Worm (Caenorhabditis elegans): ENCODE measurements around the gene flp-11.

Gene flp-11

DNA sequence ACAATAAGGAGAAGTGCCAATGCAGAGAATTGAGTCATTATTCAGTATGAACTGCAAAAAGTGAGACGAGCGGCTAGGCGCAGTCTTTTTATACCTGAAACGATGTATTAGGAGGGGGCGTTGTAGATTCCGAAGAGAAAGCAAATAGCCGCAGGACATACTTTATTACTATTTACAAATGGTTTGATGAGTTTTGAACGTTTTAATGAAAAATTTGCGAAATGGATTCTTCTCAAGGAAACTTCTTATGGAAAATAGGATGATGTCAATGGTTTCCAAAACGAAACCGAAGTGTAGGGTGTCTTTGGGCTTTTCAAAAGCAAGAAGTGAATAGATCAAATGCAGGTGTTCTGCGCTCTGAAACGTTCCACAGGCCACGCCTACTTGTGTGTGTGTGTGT is at the start of gene flp-11:
Gene flp-11, minus strand, starts transcription at position 101 of the 400 bp plus-strand sequence.
- TF ChIP-seq ztf-4 (tag; optimal IDR thresholded peaks at IDR 0.05) (no peak), alr-1 (tag; optimal IDR thresholded peaks at IDR 0.05) (no peak), sem-4 (tag; optimal IDR thresholded peaks at IDR 0.05) (no peak), Y55F3AM.14 (GFP tag; optimal IDR thresholded peaks at IDR 0.05) (no peak), unc-55 (GFP tag; optimal IDR thresholded peaks at IDR 0.05) (no peak), mdl-1 (tag; optimal IDR thresholded peaks at IDR 0.05) (no peak), dmd-4 (tag; optimal IDR thresholded peaks at IDR 0.05) (no peak), sma-3 (GFP tag; optimal IDR thresholded peaks at IDR 0.05) (no peak), ztf-1 (GFP tag; conservative IDR thresholded peaks at IDR 0.05) (no peak), ztf-11 (tag; optimal IDR thresholded peaks at IDR 0.05) (no peak), mbf-1 (tag; optimal IDR thresholded peaks at IDR 0.05) (no peak), nhr-23 (tag; optimal IDR thresholded peaks at IDR 0.05) (no peak), elt-3 (tag; optimal IDR thresholded peaks at IDR 0.05) (no peak), sma-9 (GFP tag; optimal IDR thresholded peaks at IDR 0.05) (no peak), sma-9 (tag; optimal IDR thresholded peaks at IDR 0.05) (no peak), R02D3.7 (tag; optimal IDR thresholded peaks at IDR 0.05) (no peak)

DNA sequence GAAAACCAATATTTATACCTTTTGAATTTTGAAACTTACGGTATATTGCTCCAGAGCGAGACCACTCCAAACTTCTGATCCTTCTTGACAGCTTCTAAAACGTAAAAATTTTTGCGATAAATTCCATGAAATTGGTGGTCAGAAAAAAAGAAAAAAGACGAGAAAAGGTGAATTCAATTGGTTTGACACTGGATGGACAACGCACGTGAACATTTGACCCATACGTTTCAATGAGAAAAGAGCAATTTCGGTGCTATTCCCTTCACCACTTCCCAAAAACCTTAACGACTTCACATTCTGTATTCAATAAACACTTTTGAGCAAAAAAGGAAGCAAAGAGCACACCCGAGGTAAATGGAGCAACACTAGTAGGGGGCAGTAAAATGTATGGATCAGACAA is 49.5 kb upstream of the flp-11 start, which contains the start of gene acc-3:
Gene acc-3, minus strand, starts transcription at position 101 of the 400 bp plus-strand sequence.
- TF ChIP-seq ama-1 (optimal IDR thresholded peaks at IDR 0.05), result no peak

DNA sequence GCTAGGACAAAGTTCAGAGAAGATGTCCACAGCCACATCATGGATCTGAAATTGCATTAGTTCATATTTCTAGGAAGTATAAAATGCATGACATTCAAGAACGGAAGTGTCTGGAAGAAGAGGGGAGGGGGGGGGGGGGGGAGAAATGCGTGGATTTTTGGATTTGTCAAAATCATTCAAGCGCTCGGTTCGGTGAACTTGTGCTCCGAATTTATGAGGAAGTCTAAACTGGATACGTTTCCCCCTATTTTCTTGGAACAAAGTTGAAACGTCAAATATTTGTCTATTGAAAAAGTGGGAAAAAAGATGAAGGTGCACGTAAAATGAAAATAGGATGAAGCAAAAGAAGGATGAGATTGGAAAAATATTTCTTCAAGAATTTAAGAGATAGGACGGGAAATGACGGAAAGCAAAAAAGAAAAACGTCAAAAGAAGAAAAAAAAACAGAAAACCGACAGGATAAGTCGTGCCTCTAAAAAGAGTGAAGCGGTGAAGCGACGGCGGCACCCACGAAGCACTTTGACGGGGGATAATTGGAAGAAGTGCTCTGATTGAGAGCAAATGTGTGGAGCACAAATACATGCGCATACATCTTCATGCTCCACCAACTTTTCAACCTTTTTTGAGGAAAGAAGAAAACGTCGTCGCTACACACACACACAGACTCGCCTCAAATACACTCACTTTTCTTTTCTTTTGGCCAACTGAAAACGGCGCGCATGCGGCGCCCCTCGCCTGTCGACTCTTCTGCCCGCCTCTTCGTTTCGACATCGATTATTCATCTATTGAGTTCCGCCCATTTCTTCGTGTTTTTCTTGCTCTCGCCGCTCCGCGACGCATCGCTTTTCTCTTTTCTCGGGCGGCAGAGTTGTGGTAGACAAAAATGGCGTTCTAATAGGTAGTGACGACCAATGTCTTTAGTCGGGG is 42.9 kb upstream of the flp-11 start, which contains the start of gene F55D10.4:
Gene F55D10.4, minus strand, starts transcription at position 51 of the 927 bp plus-strand sequence.
- TF ChIP-seq skn-1 (tag; optimal IDR thresholded peaks at IDR 0.05) (no peak), nhr-12 (tag; optimal IDR thresholded peaks at IDR 0.05) (no peak), unc-55 (GFP tag; optimal IDR thresholded peaks at IDR 0.05) (peak; percentile 7), sem-4 (tag; optimal IDR thresholded peaks at IDR 0.05) (no peak), C34F6.9 (tag; optimal IDR thresholded peaks at IDR 0.05) (peak; percentile 23), zag-1 (tag; optimal IDR thresholded peaks at IDR 0.05) (peak; percentile 12), fos-1 (tag; optimal IDR thresholded peaks at IDR 0.05) (no peak), ceh-16 (tag; optimal IDR thresholded peaks at IDR 0.05) (no peak), lin-13 (GFP tag; optimal IDR thresholded peaks at IDR 0.05) (no peak), mbf-1 (tag; optimal IDR thresholded peaks at IDR 0.05) (no peak)

- TF ChIP-seq snpc-4 (tag; optimal IDR thresholded peaks at IDR 0.05) (no peak), C34F6.9 (tag; optimal IDR thresholded peaks at IDR 0.05) (peak; percentile 8)
These were observed 40.2 kb upstream of the flp-11 start for ce11 chrX:4718114-4718513.

- TF ChIP-seq unc-39 (tag; optimal IDR thresholded peaks at IDR 0.05) (no peak), mbf-1 (tag; optimal IDR thresholded peaks at IDR 0.05) (no peak), mab-5 (tag; optimal IDR thresholded peaks at IDR 0.05) (no peak), elt-3 (tag; optimal IDR thresholded peaks at IDR 0.05) (no peak), lin-13 (GFP tag; optimal IDR thresholded peaks at IDR 0.05) (no peak), gmeb-1 (tag; optimal IDR thresholded peaks at IDR 0.05) (no peak), ceh-82 (tag; optimal IDR thresholded peaks at IDR 0.05) (no peak), nhr-11 (tag; optimal IDR thresholded peaks at IDR 0.05) (no peak), nhr-77 (tag; optimal IDR thresholded peaks at IDR 0.05) (no peak), aly-2 (tag; optimal IDR thresholded peaks at IDR 0.05) (no peak), F13H6.1 (tag; optimal IDR thresholded peaks at IDR 0.05) (no peak), crh-2 (tag; optimal IDR thresholded peaks at IDR 0.05) (no peak), blmp-1 (tag; optimal IDR thresholded peaks at IDR 0.05; ENCODE audit: insufficient read depth) (no peak), fos-1 (tag; optimal IDR thresholded peaks at IDR 0.05) (no peak), Y55F3AM.14 (GFP tag; optimal IDR thresholded peaks at IDR 0.05) (no peak), skn-1 (tag; optimal IDR thresholded peaks at IDR 0.05) (no peak), ZK546.5 (tag; optimal IDR thresholded peaks at IDR 0.05) (no peak), unc-55 (GFP tag; optimal IDR thresholded peaks at IDR 0.05) (no peak), zag-1 (tag; optimal IDR thresholded peaks at IDR 0.05) (no peak), ztf-4 (tag; optimal IDR thresholded peaks at IDR 0.05) (no peak)
These were observed 37.2 kb upstream of the flp-11 start, which contains the start of gene rpl-25.1 for ce11 chrX:4715107-4715506. Gene rpl-25.1, plus strand, starts transcription at chrX:4715178.

All from whole organism, L2 larva.